Fruit fly (Drosophila melanogaster) whole organism, adult: ENCODE data around the gene EndoU.

ENCODE experiments used
- CG11617 ChIP-seq: fragments of 200-800 bp; sonication (Bioruptor generic); optimal IDR thresholded peaks from 2 replicates; lab custom pipeline; 2017; ENCODE audit warnings: mild to moderate bottlenecking, missing biosample characterization, missing genetic modification reagents, missing genetic modification characterization
- CG12768 ChIP-seq: fragments of 200-800 bp; sonication (Bioruptor generic); optimal IDR thresholded peaks from 2 replicates; lab custom pipeline; 2017; ENCODE audit warnings: missing biosample characterization, missing genetic modification characterization, mild to moderate bottlenecking, moderate library complexity, missing genetic modification reagents
- CG14711 ChIP-seq: fragments of 200-800 bp; sonication (Bioruptor generic); optimal IDR thresholded peaks from 2 replicates; lab custom pipeline; 2018; ENCODE audit warnings: missing biosample characterization, mild to moderate bottlenecking, missing genetic modification characterization, moderate library complexity
- CG1620 ChIP-seq: fragments of 200-800 bp; sonication (Bioruptor generic); optimal IDR thresholded peaks from 2 replicates; lab custom pipeline; 2016; ENCODE audit warnings: missing biosample characterization, missing genetic modification characterization
- CG33017 ChIP-seq: fragments of 200-800 bp; sonication (Bioruptor generic); optimal IDR thresholded peaks from 2 replicates; lab custom pipeline; 2018; ENCODE audit warnings: missing biosample characterization, mild to moderate bottlenecking, missing genetic modification characterization, moderate library complexity
- CG5204 ChIP-seq: fragments of 200-800 bp; sonication (Bioruptor generic); optimal IDR thresholded peaks from 2 replicates; lab custom pipeline; 2016; ENCODE audit warnings: missing biosample characterization, missing genetic modification characterization
- CG7045 ChIP-seq: fragments of 200-800 bp; sonication (Bioruptor generic); optimal IDR thresholded peaks from 2 replicates; lab custom pipeline; 2017; ENCODE audit warnings: missing biosample characterization, mild to moderate bottlenecking, missing genetic modification characterization
- CG7101 ChIP-seq: fragments of 200-800 bp; sonication (Bioruptor generic); optimal IDR thresholded peaks from 2 replicates; lab custom pipeline; 2018; ENCODE audit warnings: missing biosample characterization, mild to moderate bottlenecking, missing genetic modification characterization, moderate library complexity
- Clk ChIP-seq: fragments of 200-800 bp; sonication (Bioruptor generic); optimal IDR thresholded peaks from 2 replicates; lab custom pipeline; 2017; ENCODE audit warnings: missing biosample characterization, missing genetic modification characterization
- Crg-1 ChIP-seq: fragments of 200-800 bp; sonication (Bioruptor generic); optimal IDR thresholded peaks from 2 replicates; lab custom pipeline; 2016; ENCODE audit warnings: missing biosample characterization, missing genetic modification characterization
- Hr96 ChIP-seq: fragments of 200-800 bp; sonication (Bioruptor generic); optimal IDR thresholded peaks from 2 replicates; lab custom pipeline; 2016; ENCODE audit warnings: missing biosample characterization, missing genetic modification characterization
- Mnt ChIP-seq: fragments of 200-800 bp; sonication (Bioruptor generic); optimal IDR thresholded peaks from 2 replicates; lab custom pipeline; 2016; ENCODE audit warnings: missing biosample characterization, mild to moderate bottlenecking, missing genetic modification characterization
- bab1 ChIP-seq: fragments of 200-800 bp; sonication (Bioruptor generic); optimal IDR thresholded peaks from 3 replicates; lab custom pipeline; 2019; ENCODE audit warnings: missing biosample characterization, mild to moderate bottlenecking, missing genetic modification characterization, moderate library complexity
- cic ChIP-seq: fragments of 200-800 bp; sonication (Bioruptor generic); optimal IDR thresholded peaks from 2 replicates; lab custom pipeline; 2017; ENCODE audit warnings: missing biosample characterization, mild to moderate bottlenecking, missing genetic modification characterization, moderate library complexity
- cnc ChIP-seq, 2 experiments: fragments of >200 bp; optimal IDR thresholded peaks; 2 replicates each; lab custom pipeline; 2017
- kay ChIP-seq: fragments of 200-800 bp; sonication (Bioruptor generic); peaks from one replicate; lab custom pipeline; 2016; ENCODE audit warnings: missing biosample characterization, missing genetic modification characterization, borderline replicate concordance
- ovo ChIP-seq: fragments of 200-800 bp; sonication (Bioruptor generic); optimal IDR thresholded peaks from 2 replicates; lab custom pipeline; 2016; ENCODE audit warnings: missing biosample characterization, missing genetic modification characterization
- pad ChIP-seq: fragments of 200-800 bp; sonication (Bioruptor generic); optimal IDR thresholded peaks from 3 replicates; lab custom pipeline; 2017; ENCODE audit warnings: missing biosample characterization, missing genetic modification characterization, mild to moderate bottlenecking, moderate library complexity, missing genetic modification reagents
- tj ChIP-seq: fragments of 200-800 bp; sonication (Bioruptor generic); optimal IDR thresholded peaks from 3 replicates; lab custom pipeline; 2017; ENCODE audit warnings: missing biosample characterization, mild to moderate bottlenecking, missing genetic modification characterization, moderate library complexity
- toe ChIP-seq: fragments of 200-800 bp; sonication (Bioruptor generic); optimal IDR thresholded peaks from 2 replicates; lab custom pipeline; 2016; ENCODE audit warnings: missing biosample characterization, missing genetic modification characterization

EndoU gene

DNA sequence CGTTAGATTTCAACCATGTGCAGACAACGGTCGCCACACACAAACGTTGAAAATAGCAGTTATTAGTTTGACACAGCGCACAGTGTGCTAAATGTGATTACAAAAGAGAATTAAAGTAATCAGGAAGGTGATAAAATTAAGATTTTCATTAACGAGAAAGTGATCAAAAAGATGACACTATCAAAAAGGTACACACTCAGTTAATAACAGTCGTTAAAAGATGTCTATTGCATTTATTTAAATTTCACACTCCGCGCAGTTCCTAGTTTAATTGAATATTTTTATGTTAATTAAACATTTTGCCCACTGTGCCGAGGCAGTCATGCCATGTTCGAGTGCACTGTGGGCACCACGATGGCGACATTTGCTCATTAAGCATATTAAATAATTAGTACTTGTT, 19.0 kb downstream of the EndoU start:
- TF ChIP-seq kay (GFP tag; lab: Kevin White, UChicago): no peak
- TF ChIP-seq toe (GFP tag; lab: Kevin White, UChicago): no peak
- no peak for TF ChIP-seq CG5204 (GFP tag; lab: Kevin White, UChicago)
- no peak for TF ChIP-seq CG14711 (tag; lab: Kevin White, UChicago)
- TF ChIP-seq CG12768 (GFP tag; lab: Kevin White, UChicago): no peak
- TF ChIP-seq cnc (optimal IDR thresholded peaks at IDR 0.05; lab: Kevin White, UChicago): no peak
- no peak for TF ChIP-seq CG11617 (GFP tag; lab: Kevin White, UChicago)
- TF ChIP-seq tj (GFP tag; lab: Kevin White, UChicago): no peak
- no peak for TF ChIP-seq Clk
- TF ChIP-seq cic (GFP tag; lab: Kevin White, UChicago): no peak
- no peak for TF ChIP-seq bab1 (GFP tag; lab: Kevin White, UChicago)
- no peak for TF ChIP-seq ovo
- no peak for TF ChIP-seq CG1620
- no peak for TF ChIP-seq CG7045
- TF ChIP-seq pad (GFP tag; lab: Kevin White, UChicago): no peak

DNA sequence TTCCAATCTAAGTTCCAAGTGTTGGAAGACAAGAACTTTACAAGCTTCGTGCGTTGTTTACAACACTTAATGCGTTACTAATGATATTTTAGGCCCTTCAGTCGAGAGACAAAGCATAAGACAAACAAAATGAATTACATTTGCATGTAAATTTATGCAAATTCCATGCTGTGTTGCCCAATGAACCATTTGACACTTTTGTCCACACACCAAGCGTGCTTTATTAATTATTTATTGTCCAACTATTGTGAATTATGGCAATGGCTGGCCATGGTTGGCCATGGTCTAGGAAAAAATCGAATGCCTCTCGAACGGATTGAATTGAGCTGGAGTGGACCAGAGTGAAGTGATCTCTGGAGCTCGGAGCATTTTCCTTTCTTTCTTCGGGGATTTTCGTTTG, 19.9 kb downstream of the EndoU start:
- no peak for TF ChIP-seq CG12768 (GFP tag; lab: Kevin White, UChicago)
- TF ChIP-seq tj (GFP tag; lab: Kevin White, UChicago): no peak
- TF ChIP-seq CG5204 (GFP tag; lab: Kevin White, UChicago): no peak
- TF ChIP-seq Crg-1 (GFP tag; lab: Kevin White, UChicago): no peak
- TF ChIP-seq toe (GFP tag; lab: Kevin White, UChicago): no peak
- TF ChIP-seq CG7045: no peak
- TF ChIP-seq CG7101 (tag; lab: Kevin White, UChicago): no peak
- TF ChIP-seq bab1 (GFP tag; lab: Kevin White, UChicago): no peak
- no peak for TF ChIP-seq pad (GFP tag; lab: Kevin White, UChicago)
- no peak for TF ChIP-seq Mnt (GFP tag; lab: Kevin White, UChicago)
- TF ChIP-seq CG1620: no peak
- no peak for TF ChIP-seq CG33017 (tag; lab: Kevin White, UChicago)
- no peak for TF ChIP-seq kay (GFP tag; lab: Kevin White, UChicago)
- no peak for TF ChIP-seq CG14711 (tag; lab: Kevin White, UChicago)
- no peak for TF ChIP-seq Clk
- no peak for TF ChIP-seq Hr96 (GFP tag; lab: Kevin White, UChicago)
- TF ChIP-seq cnc (optimal IDR thresholded peaks at IDR 0.05; lab: Kevin White, UChicago): no peak
- no peak for TF ChIP-seq CG11617 (GFP tag; lab: Kevin White, UChicago)
- TF ChIP-seq ovo: no peak

DNA sequence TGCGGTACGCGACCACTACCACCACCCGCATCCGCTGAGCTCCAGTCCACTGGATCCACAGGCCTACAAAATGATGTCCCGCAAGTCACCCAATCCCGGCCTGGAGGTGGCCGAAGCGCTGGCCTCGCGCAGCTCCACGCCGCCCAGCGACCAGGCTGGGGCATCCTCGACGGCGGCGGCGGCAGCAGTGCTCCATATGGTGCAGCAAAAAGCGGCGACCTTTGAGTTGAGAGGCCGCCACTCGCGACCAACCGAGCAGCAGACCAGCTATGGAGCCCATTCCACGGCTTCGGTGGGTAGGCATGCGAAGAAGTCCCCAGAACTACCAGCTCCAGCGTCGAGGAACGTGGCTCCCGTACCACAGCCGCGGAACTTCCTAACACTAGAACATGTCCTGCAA, 21.9 kb downstream of the EndoU start:
- no peak for TF ChIP-seq tj (GFP tag; lab: Kevin White, UChicago)
- TF ChIP-seq toe (GFP tag; lab: Kevin White, UChicago): no peak

DNA sequence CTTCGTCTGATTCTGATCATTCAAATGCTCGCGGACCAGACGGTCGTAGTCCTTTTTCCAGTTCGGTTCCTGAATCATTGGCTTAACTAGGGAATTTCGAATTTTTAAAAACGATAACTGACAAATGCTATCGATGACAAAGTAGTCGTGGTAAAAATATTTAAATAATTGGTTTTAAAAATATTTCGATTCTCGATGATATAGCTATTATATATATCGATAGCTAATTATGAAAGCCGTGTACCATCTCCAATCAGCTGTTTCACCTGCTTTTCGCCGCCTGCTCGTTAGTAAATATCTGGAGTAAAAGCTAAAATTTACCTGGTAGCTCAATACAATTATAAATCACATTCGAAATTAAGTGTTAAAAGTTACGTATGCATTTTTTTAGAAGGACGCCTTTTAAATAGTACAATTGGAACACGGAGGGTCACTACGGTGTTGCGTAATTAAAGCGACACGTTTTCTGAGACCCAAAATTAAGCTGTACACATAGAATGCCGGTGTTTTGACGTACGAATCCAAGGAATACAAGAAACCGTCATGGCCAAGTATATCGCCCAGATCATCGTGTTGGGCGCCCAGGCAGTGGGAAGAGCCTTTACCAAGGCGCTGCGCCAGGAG, 25.5 kb downstream of the EndoU start, which contains the start of the genes CG5478 and blp:
CG5478 (minus strand) TSS at position 126 of the 624 bp plus-strand sequence.
blp (plus strand) TSS at position 239 of the 624 bp plus-strand sequence.
- TF ChIP-seq Clk (no peak), bab1 (GFP tag; lab: Kevin White, UChicago) (peak; percentile 37), Mnt (GFP tag; lab: Kevin White, UChicago) (peak; percentile 28)

DNA sequence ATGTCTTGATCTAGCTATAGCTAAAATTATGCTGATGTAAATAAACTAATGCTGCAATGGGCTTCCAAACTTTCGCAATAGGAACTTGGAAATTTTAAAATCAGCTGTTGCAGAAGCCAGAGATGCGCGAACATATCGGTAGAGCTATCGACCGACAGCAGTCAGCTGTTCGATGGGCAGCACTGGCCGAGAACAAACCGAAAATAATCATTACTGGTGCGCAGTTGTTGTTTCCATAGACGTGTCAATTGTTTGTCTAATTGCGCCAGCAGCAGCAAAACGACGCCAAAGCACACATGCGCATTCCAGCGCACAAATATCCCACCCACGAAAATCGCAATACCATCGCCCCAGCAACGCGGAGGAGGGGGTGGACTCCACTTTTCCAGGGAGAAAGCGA, 26.8 kb downstream of the EndoU start, which contains the start of gene Sap47:
Sap47 (plus strand) TSS at position 149 of the 400 bp plus-strand sequence.
- TF ChIP-seq pad (GFP tag; lab: Kevin White, UChicago): no peak
- TF ChIP-seq cic (GFP tag; lab: Kevin White, UChicago): peak; percentile 47
- TF ChIP-seq kay (GFP tag; lab: Kevin White, UChicago): no peak
- no peak for TF ChIP-seq CG33017 (tag; lab: Kevin White, UChicago)
- TF ChIP-seq Mnt (GFP tag; lab: Kevin White, UChicago): peak; percentile 44
- no peak for TF ChIP-seq ovo
- TF ChIP-seq CG7101 (tag; lab: Kevin White, UChicago): no peak
- peak; percentile 25 for TF ChIP-seq CG12768 (GFP tag; lab: Kevin White, UChicago)
- peak; percentile 74 for TF ChIP-seq bab1 (GFP tag; lab: Kevin White, UChicago)
- peak; percentile 15 for TF ChIP-seq tj (GFP tag; lab: Kevin White, UChicago)
- TF ChIP-seq toe (GFP tag; lab: Kevin White, UChicago): no peak
- TF ChIP-seq Hr96 (GFP tag; lab: Kevin White, UChicago): no peak
- no peak for TF ChIP-seq CG14711 (tag; lab: Kevin White, UChicago)
- TF ChIP-seq CG7045: no peak
- no peak for TF ChIP-seq CG5204 (GFP tag; lab: Kevin White, UChicago)
- TF ChIP-seq Clk: no peak
- no peak for TF ChIP-seq Crg-1 (GFP tag; lab: Kevin White, UChicago)
- no peak for TF ChIP-seq cnc (optimal IDR thresholded peaks at IDR 0.05; lab: Kevin White, UChicago)
- TF ChIP-seq CG11617 (GFP tag; lab: Kevin White, UChicago): no peak
- peak; percentile 15 for TF ChIP-seq CG1620

DNA sequence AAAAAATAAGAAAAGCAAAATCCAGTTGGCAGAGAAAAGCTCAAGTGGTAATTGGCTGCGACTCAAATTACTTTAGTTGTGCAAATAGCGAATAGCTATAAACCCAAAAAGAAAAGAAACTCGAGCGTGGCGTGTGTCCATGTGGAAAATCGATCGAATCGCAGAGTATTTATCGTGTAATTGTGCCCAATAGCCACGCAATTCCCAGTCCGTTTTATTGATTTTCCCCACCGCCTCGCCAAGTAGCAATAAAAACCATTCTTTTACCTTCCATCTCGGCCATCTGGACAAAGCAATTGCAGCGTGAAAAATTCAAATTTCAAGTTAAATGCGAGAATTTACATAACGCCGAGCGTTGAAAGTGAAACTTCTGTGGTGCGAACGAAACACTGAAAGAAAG, 27.3 kb downstream of the EndoU start:
- no peak for TF ChIP-seq CG5204 (GFP tag; lab: Kevin White, UChicago)
- TF ChIP-seq pad (GFP tag; lab: Kevin White, UChicago): no peak
- no peak for TF ChIP-seq CG33017 (tag; lab: Kevin White, UChicago)
- no peak for TF ChIP-seq kay (GFP tag; lab: Kevin White, UChicago)
- no peak for TF ChIP-seq Clk
- no peak for TF ChIP-seq tj (GFP tag; lab: Kevin White, UChicago)
